Worm (Caenorhabditis elegans) whole organism, late embryonic: ENCODE results near the gene rgs-7.

Experiments
- K02D7.2 ChIP-seq: sonication (generic microtip); optimal IDR thresholded peaks from 2 replicates; lab custom pipeline; 2017; ENCODE audit warnings: mild to moderate bottlenecking, missing genetic modification characterization, missing compliant biosample characterization
- T23F11.4 ChIP-seq: fragments of 200-800 bp; sonication (Bioruptor generic); optimal IDR thresholded peaks from 2 replicates; lab custom pipeline; 2018; ENCODE audit warnings: mild to moderate bottlenecking, missing genetic modification characterization, missing compliant biosample characterization
- ceh-18 ChIP-seq: sonication (generic microtip); optimal IDR thresholded peaks from 2 replicates; lab custom pipeline; 2016; ENCODE audit warnings: missing genetic modification characterization, missing compliant biosample characterization
- ceh-24 ChIP-seq: sonication (generic microtip); optimal IDR thresholded peaks from 2 replicates; lab custom pipeline; 2016; ENCODE audit warnings: mild to moderate bottlenecking, missing genetic modification characterization, missing compliant biosample characterization
- ceh-34 ChIP-seq: sonication (generic microtip); optimal IDR thresholded peaks from 2 replicates; lab custom pipeline; 2016; ENCODE audit warnings: mild to moderate bottlenecking, missing genetic modification characterization, missing compliant biosample characterization
- ceh-45 ChIP-seq: fragments of 200-800 bp; sonication (Bioruptor generic); IDR thresholded peaks from 2 replicates; pipeline ENCODE4 v1.3.6; 2022; ENCODE audit warnings: missing genetic modification reagents, missing genetic modification characterization, missing compliant biosample characterization
- che-1 ChIP-seq: sonication (generic microtip); optimal IDR thresholded peaks from 2 replicates; lab custom pipeline; 2016; ENCODE audit warnings: mild to moderate bottlenecking, missing genetic modification characterization, missing compliant biosample characterization
- elt-2 ChIP-seq: sonication (generic microtip); optimal IDR thresholded peaks from 2 replicates; lab custom pipeline; 2016; ENCODE audit warnings: missing genetic modification reagents, missing genetic modification characterization, missing compliant biosample characterization
- elt-4 ChIP-seq: sonication (generic microtip); optimal IDR thresholded peaks from 2 replicates; lab custom pipeline; 2016; ENCODE audit warnings: missing genetic modification characterization, missing compliant biosample characterization
- eyg-1 ChIP-seq: sonication (generic microtip); optimal IDR thresholded peaks from 2 replicates; lab custom pipeline; 2016; ENCODE audit warnings: missing genotype, missing genetic modification characterization, missing compliant biosample characterization
- fax-1 ChIP-seq: sonication (generic microtip); optimal IDR thresholded peaks from 2 replicates; lab custom pipeline; 2016; ENCODE audit warnings: missing genotype, missing genetic modification characterization, missing compliant biosample characterization
- fkh-10 ChIP-seq: fragments of 150-350 bp; optimal IDR thresholded peaks from 2 replicates; lab custom pipeline; 2014; ENCODE audit warnings: missing biosample characterization, missing genetic modification reagents, missing genetic modification characterization
- hlh-15 ChIP-seq: sonication (generic microtip); optimal IDR thresholded peaks from 2 replicates; lab custom pipeline; 2016; ENCODE audit warnings: missing genetic modification characterization, missing compliant biosample characterization
- hlh-6 ChIP-seq: sonication (generic microtip); optimal IDR thresholded peaks from 2 replicates; lab custom pipeline; 2016; ENCODE audit warnings: missing genotype, missing genetic modification characterization, missing compliant biosample characterization
- madf-2 ChIP-seq: sonication (generic microtip); optimal IDR thresholded peaks from 2 replicates; lab custom pipeline; 2017; ENCODE audit warnings: missing genetic modification characterization, missing compliant biosample characterization
- mec-3 ChIP-seq: sonication (generic microtip); optimal IDR thresholded peaks from 2 replicates; lab custom pipeline; 2016; ENCODE audit warnings: borderline replicate concordance, missing genetic modification characterization, missing compliant biosample characterization
- nfya-1 ChIP-seq: sonication (generic microtip); optimal IDR thresholded peaks from 2 replicates; lab custom pipeline; 2017; ENCODE audit warnings: missing genetic modification characterization, mild to moderate bottlenecking, missing compliant biosample characterization, antibody characterized with exemption, moderate library complexity
- nhr-11 ChIP-seq: fragments of 150-350 bp; optimal IDR thresholded peaks from 2 replicates; lab custom pipeline; 2014; ENCODE audit warnings: missing biosample characterization, missing genetic modification characterization
- nhr-232 ChIP-seq: sonication (generic microtip); optimal IDR thresholded peaks from 2 replicates; lab custom pipeline; 2016; ENCODE audit warnings: missing genetic modification characterization, missing compliant biosample characterization
- pat-9 ChIP-seq: fragments of 200-800 bp; sonication (Bioruptor generic); optimal IDR thresholded peaks from 2 replicates; lab custom pipeline; 2018; ENCODE audit warnings: mild to moderate bottlenecking, missing genetic modification characterization, moderate library complexity, missing compliant biosample characterization
- pqm-1 ChIP-seq: sonication (generic microtip); optimal IDR thresholded peaks from 2 replicates; lab custom pipeline; 2016; ENCODE audit warnings: missing genetic modification characterization, missing compliant biosample characterization
- rnt-1 ChIP-seq: sonication (generic microtip); optimal IDR thresholded peaks from 2 replicates; lab custom pipeline; 2016; ENCODE audit warnings: missing genetic modification characterization, missing compliant biosample characterization
- sdc-2 ChIP-seq: sonication (generic microtip); optimal IDR thresholded peaks from 2 replicates; lab custom pipeline; 2016; ENCODE audit warnings: missing genotype, missing genetic modification characterization, missing compliant biosample characterization
- ttx-3 ChIP-seq: sonication (generic microtip); optimal IDR thresholded peaks from 2 replicates; lab custom pipeline; 2016; ENCODE audit warnings: missing genetic modification reagents, missing genetic modification characterization, missing compliant biosample characterization
- unc-42 ChIP-seq: sonication (generic microtip); optimal IDR thresholded peaks from 2 replicates; lab custom pipeline; 2016; ENCODE audit warnings: missing genotype, missing genetic modification characterization, missing compliant biosample characterization
- unc-86 ChIP-seq: sonication (generic microtip); optimal IDR thresholded peaks from 2 replicates; lab custom pipeline; 2016; ENCODE audit warnings: missing genetic modification characterization, missing compliant biosample characterization
- ztf-16 ChIP-seq: sonication (generic microtip); optimal IDR thresholded peaks from 2 replicates; lab custom pipeline; 2017; ENCODE audit warnings: missing genetic modification characterization, missing compliant biosample characterization

Gene rgs-7

DNA sequence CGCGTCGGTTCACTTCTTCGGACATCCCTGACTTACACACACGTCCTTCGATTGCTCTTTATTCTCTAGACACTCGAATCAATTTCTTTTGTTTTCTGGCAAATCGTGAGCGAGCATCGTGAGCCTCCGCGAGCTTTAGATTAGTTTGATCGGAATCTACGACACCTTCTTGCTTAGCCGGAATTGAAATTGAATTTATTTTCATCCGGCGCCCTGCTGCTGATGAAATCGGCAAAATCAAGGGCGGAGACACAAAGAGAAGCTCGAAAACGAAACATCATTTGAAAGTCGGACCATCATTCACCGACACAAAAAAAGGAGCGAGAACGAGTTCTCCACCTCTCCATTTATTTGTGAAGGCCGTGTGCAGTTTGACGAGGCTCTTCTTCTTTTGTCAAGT is 23.8 kb upstream of the rgs-7 start, which contains the start of gene npr-16:
Gene npr-16 (plus strand): TSS at position 301 of the 400 bp plus-strand sequence.
- TF ChIP-seq fkh-10 (GFP tag; lab: Kevin White, UChicago) (no peak), ttx-3 (tag; lab: Kevin White, UChicago) (no peak), che-1 (tag; lab: Kevin White, UChicago) (no peak), ceh-34 (tag; lab: Kevin White, UChicago) (no peak), nhr-11 (tag; lab: Kevin White, UChicago) (no peak)
- TF ChIP-seq, all 69 proteins: peak for 0

DNA sequence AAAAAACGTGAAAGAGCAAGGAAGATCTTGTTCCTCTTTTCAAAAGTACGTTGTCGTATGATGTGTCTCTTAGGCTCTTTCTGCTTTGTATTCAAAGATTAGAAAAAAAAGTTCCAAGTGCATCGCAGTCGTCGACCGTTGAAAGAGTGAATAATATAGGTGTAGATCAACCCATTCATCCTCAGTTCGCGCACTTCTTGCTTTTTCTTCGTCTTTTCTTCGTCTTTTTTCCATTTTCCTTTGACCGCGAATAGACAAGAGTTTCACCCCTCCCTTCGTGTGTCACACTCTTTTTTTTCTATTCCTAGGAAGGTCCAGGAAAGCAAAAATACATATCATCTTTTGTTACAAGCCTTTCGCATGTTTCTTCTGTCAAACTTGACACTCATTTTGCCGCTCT is 15.6 kb upstream of the rgs-7 start:
- TF ChIP-seq mec-3 (no peak), nfya-1 (tag; lab: Kevin White, UChicago) (no peak), T23F11.4 (GFP tag; lab: Kevin White, UChicago) (no peak)

DNA sequence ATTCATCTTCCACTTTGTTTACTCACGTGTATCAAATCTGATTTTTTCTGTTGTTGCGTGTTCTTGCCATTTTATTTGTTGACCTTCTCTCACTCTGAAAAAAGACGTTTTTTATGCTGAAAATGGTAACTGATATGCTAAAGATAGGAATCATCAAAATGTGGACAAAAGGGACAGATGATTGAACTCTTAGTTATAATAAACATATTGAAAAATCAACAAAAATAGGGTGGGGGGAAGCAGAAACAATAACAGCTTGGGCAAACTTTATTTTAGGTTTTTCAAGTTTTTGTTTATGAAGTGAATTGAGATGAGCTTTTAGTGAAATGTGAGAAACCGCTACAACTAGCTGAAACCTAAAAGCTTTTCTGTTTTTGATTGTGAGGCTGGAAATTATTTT is 9.4 kb upstream of the rgs-7 start, which contains the start of gene F56B6.6:
Gene F56B6.6 (minus strand): TSS at position 101 of the 400 bp plus-strand sequence.
- no peak for TF ChIP-seq pat-9 (tag; lab: Kevin White, UChicago)
- no peak for TF ChIP-seq ceh-24 (tag; lab: Kevin White, UChicago)
- TF ChIP-seq sdc-2 (tag; lab: Kevin White, UChicago) = no peak
- no peak for TF ChIP-seq eyg-1 (tag; lab: Kevin White, UChicago)
- no peak for TF ChIP-seq K02D7.2 (tag; lab: Kevin White, UChicago)
- TF ChIP-seq hlh-15 = no peak
- TF ChIP-seq rnt-1 (tag; lab: Kevin White, UChicago) = no peak
- TF ChIP-seq fax-1 = no peak
- TF ChIP-seq ceh-18 (tag; lab: Kevin White, UChicago) = no peak
- TF ChIP-seq ceh-34 (tag; lab: Kevin White, UChicago) = no peak
- no peak for TF ChIP-seq hlh-6 (tag; lab: Kevin White, UChicago)
- TF ChIP-seq unc-86 (tag; lab: Kevin White, UChicago) = no peak
- no peak for TF ChIP-seq pqm-1 (tag; lab: Kevin White, UChicago)
- TF ChIP-seq, all 69 proteins: peak for 0

DNA sequence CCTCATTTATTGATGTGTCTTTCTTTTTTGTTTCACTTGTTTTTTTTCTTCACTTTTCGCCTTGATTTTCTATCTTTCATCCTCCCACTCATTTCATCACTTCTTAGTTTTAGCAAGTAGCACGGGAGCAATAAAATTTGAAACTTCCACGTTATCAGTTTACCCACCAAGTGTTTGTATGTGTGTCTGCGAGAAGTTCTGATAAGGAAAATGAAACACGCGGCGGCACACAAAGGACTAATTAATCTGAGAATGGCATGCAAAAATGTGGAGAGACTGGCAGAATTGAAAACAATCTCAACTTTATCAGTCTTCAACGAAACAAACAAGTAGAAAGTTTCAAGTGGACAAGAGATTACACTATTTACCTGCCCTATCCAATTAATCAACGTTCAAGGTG is 8.1 kb upstream of the rgs-7 start:
- no peak for TF ChIP-seq nhr-232 (tag; lab: Kevin White, UChicago)
- peak; percentile 93 for TF ChIP-seq elt-2 (tag; lab: Kevin White, UChicago)
- no peak for TF ChIP-seq ceh-45 (GFP tag; lab: Robert Waterston, UW)
- no peak for TF ChIP-seq nfya-1 (tag; lab: Kevin White, UChicago)
- peak; percentile 11 for TF ChIP-seq pqm-1 (tag; lab: Kevin White, UChicago)

DNA sequence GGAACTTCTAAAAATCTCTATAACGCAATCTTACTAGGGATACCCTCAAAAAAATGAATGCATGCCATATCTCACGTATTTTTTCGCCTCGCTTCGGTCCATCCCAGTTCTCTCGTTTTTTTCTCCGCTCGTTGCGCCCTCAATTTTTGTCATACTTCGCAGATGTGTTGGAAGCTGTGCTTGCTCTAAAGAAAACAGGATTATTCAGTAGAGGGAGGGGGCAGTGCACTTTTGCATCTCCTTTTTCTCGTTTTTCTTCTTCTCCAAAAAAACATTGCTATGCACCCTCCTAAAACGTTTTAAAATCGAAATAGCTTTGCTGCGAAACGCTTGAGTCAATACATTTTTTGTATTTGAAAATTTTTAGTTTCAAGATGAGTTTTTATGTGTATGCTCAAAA is 6.8 kb upstream of the rgs-7 start:
- TF ChIP-seq unc-42 (peak; percentile 72), elt-4 (tag; lab: Kevin White, UChicago) (no peak)
- TF ChIP-seq, all 69 proteins: peak for 1

DNA sequence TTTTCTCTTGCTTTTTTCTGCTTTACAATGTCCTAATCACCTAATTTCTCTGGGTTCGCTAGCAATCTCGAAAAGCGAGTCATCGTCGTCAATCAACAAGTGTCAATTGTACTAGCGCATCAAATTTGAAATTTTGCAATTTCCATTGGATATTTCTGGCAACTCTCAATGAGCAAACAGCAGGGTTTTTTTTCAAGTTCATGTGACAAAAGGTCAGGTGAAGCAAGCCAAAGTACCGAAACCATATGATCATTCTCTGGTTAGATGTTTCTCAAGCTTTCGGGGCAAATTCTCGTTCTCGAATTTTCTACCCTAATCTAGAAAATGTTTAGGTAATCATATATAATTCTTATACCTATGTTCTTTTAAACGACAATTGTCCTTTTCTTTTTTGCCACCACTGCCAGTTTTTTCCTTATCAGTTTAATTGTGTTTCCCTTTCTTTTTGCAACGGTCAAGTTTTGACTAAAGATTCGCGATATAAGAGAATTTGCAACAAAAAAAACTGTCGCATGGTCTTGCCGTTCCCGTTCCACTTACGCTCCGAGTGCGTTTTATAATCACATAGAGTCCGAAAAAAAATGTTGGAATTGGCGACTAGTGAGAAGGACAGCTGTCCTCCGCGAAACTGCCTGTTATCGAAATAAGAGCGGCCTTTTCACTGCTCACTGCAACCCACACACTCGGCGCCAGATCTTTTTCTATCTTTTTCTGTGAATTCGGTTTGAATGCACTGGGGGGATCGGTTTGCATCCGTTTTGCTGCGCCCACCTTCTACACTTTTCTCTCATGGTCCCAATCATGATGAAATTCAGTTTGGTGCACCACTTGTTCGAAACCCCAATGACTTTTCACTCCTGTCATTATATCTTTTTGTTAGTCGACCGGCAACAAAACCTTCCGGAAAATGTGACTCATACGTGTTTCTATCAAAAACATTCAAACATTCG is 5.8 kb upstream of the rgs-7 start:
- TF ChIP-seq ceh-18 (tag; lab: Kevin White, UChicago) (peak; percentile 68), ztf-16 (tag; lab: Kevin White, UChicago) (no peak)
- TF ChIP-seq, all 69 proteins: peak for 1

DNA sequence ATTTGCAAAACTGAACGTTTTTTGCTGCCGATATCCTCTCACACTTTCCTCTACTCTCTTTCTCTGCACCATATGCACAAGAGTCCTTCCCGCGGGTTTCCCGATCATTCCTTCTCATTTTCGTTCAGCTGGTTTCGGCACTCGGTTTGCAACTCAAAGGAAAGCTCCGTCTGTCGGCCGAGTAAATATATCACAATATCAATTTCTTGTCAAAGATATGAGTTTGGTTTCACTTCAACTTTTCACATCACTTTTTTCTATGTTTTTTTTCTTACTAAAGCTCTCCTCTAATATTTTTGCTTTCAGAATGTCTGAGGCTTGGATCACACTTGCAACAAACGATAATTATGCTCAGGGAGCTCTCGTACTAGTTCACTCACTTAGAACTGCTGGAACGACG is 5.0 kb upstream of the rgs-7 start, which contains the start of gene gyg-1:
Gene gyg-1 (plus strand): TSS at position 301 of the 400 bp plus-strand sequence.
- TF ChIP-seq nhr-232 (tag; lab: Kevin White, UChicago) (peak; percentile 9), madf-2 (tag; lab: Kevin White, UChicago) (no peak)
